Worm (Caenorhabditis elegans) whole organism, L3 larva: ENCODE results near the gene F29C4.4.

Experiments
- R02D3.7 ChIP-seq: fragments of 150-350 bp; optimal IDR thresholded peaks from 2 replicates; lab custom pipeline; 2014; ENCODE audit warnings: missing biosample characterization, missing genetic modification characterization
- aly-2 ChIP-seq: fragments of 150-350 bp; optimal IDR thresholded peaks from 2 replicates; lab custom pipeline; 2014; ENCODE audit warnings: missing biosample characterization, missing genetic modification characterization
- ceh-16 ChIP-seq: sonication (generic microtip); optimal IDR thresholded peaks from 2 replicates; lab custom pipeline; 2017; ENCODE audit warnings: missing biosample characterization, missing genetic modification characterization
- ceh-28 ChIP-seq: fragments of 150-350 bp; optimal IDR thresholded peaks from 2 replicates; lab custom pipeline; 2014; ENCODE audit warnings: missing biosample characterization, missing genetic modification reagents, missing genetic modification characterization
- ceh-82 ChIP-seq: fragments of 150-350 bp; optimal IDR thresholded peaks from 2 replicates; lab custom pipeline; 2014; ENCODE audit warnings: missing biosample characterization, missing genetic modification characterization
- egl-27 ChIP-seq: sonication (generic microtip); optimal IDR thresholded peaks from 4 replicates; lab custom pipeline; 2017; ENCODE audit warnings: missing biosample characterization, missing genetic modification reagents, missing genetic modification characterization
- egl-5 ChIP-seq: fragments of 150-350 bp; optimal IDR thresholded peaks from 2 replicates; lab custom pipeline; 2017; ENCODE audit warnings: missing biosample characterization, missing genetic modification reagents, missing genetic modification characterization, inconsistent platforms
- elt-1 ChIP-seq: fragments of 150-350 bp; optimal IDR thresholded peaks from 2 replicates; lab custom pipeline; 2014; ENCODE audit warnings: missing biosample characterization, missing genetic modification characterization
- elt-2 ChIP-seq: sonication (generic microtip); optimal IDR thresholded peaks from 2 replicates; lab custom pipeline; 2016; ENCODE audit warnings: missing genetic modification reagents, mild to moderate bottlenecking, missing genetic modification characterization, missing compliant biosample characterization
- elt-3 ChIP-seq, 3 experiments: fragments of 150-350 bp in 1 of 3; sonication (generic microtip) in 2 of 3; optimal IDR thresholded peaks; 2 replicates in 2 of 3; 4 replicates in 1 of 3; lab custom pipeline; 2014 to 2017; ENCODE audit warnings: missing biosample characterization in 3 of 3, missing genetic modification characterization in 3 of 3
- eor-1 ChIP-seq, 2 experiments: fragments of 150-350 bp; optimal IDR thresholded peaks; 2 replicates each; lab custom pipeline; 2014 to 2018; ENCODE audit warnings: missing biosample characterization in 2 of 2, missing genetic modification characterization in 2 of 2
- fkh-10 ChIP-seq: sonication (generic microtip); optimal IDR thresholded peaks from 2 replicates; lab custom pipeline; 2017; ENCODE audit warnings: missing biosample characterization, missing genetic modification reagents, missing genetic modification characterization
- fkh-2 ChIP-seq: fragments of 150-350 bp; optimal IDR thresholded peaks from 2 replicates; lab custom pipeline; 2014; ENCODE audit warnings: missing biosample characterization, missing genetic modification reagents, missing genetic modification characterization
- fos-1 ChIP-seq: fragments of 150-350 bp; optimal IDR thresholded peaks from 2 replicates; lab custom pipeline; 2014; ENCODE audit warnings: missing biosample characterization, missing genetic modification characterization
- hmg-11 ChIP-seq: sonication (generic microtip); optimal IDR thresholded peaks from 2 replicates; lab custom pipeline; 2016; ENCODE audit warnings: missing genetic modification characterization, missing compliant biosample characterization
- jun-1 ChIP-seq: fragments of 150-350 bp; optimal IDR thresholded peaks from 2 replicates; lab custom pipeline; 2014; ENCODE audit warnings: missing biosample characterization, missing genetic modification reagents, missing genetic modification characterization
- lin-15B ChIP-seq: fragments of 150-350 bp; optimal IDR thresholded peaks from 2 replicates; lab custom pipeline; 2014; ENCODE audit warnings: missing biosample characterization, missing genetic modification characterization
- lin-39 ChIP-seq: fragments of 150-350 bp; optimal IDR thresholded peaks from 2 replicates; lab custom pipeline; 2018; ENCODE audit warnings: missing biosample characterization, missing genetic modification reagents, missing genetic modification characterization
- lsy-12 ChIP-seq: sonication (generic microtip); optimal IDR thresholded peaks from 2 replicates; lab custom pipeline; 2016; ENCODE audit warnings: mild to moderate bottlenecking, missing genetic modification characterization, missing compliant biosample characterization
- mdl-1 ChIP-seq: fragments of 150-350 bp; optimal IDR thresholded peaks from 2 replicates; lab custom pipeline; 2014; ENCODE audit warnings: missing biosample characterization, missing genetic modification characterization
- mml-1 ChIP-seq: fragments of 150-350 bp; sonication (generic microtip); optimal IDR thresholded peaks from 3 replicates; lab custom pipeline; 2014; ENCODE audit warnings: missing biosample characterization, missing genetic modification characterization
- nfya-1 ChIP-seq: sonication (generic microtip); optimal IDR thresholded peaks from 2 replicates; lab custom pipeline; 2017; ENCODE audit warnings: missing genetic modification characterization, mild to moderate bottlenecking, missing compliant biosample characterization, antibody characterized with exemption, moderate library complexity; ENCODE audit not compliant: insufficient read depth
- nhr-12 ChIP-seq: fragments of 150-350 bp; optimal IDR thresholded peaks from 2 replicates; lab custom pipeline; 2014; ENCODE audit warnings: missing biosample characterization, missing genetic modification characterization
- nhr-23 ChIP-seq: fragments of 150-350 bp; optimal IDR thresholded peaks from 2 replicates; lab custom pipeline; 2014; ENCODE audit warnings: missing biosample characterization, missing genetic modification reagents, missing genetic modification characterization
- nhr-237 ChIP-seq: fragments of 150-350 bp; optimal IDR thresholded peaks from 2 replicates; lab custom pipeline; 2014; ENCODE audit warnings: missing biosample characterization, missing genetic modification characterization
- nhr-25 ChIP-seq: sonication (generic microtip); optimal IDR thresholded peaks from 2 replicates; lab custom pipeline; 2017; ENCODE audit warnings: missing biosample characterization, missing genetic modification characterization
- nhr-67 ChIP-seq: fragments of 150-350 bp; optimal IDR thresholded peaks from 2 replicates; lab custom pipeline; 2014; ENCODE audit warnings: missing biosample characterization, missing genetic modification characterization
- nhr-76 ChIP-seq: fragments of 150-350 bp; sonication (generic microtip); optimal IDR thresholded peaks from 5 replicates; lab custom pipeline; 2014; ENCODE audit warnings: missing biosample characterization, missing genetic modification characterization
- pha-4 ChIP-seq: fragments of 150-350 bp; optimal IDR thresholded peaks from 2 replicates; lab custom pipeline; 2014; ENCODE audit warnings: missing biosample characterization, missing genetic modification reagents, missing genetic modification characterization
- pqm-1 ChIP-seq: fragments of 150-350 bp; optimal IDR thresholded peaks from 2 replicates; lab custom pipeline; 2017; ENCODE audit warnings: missing biosample characterization, missing genetic modification characterization, inconsistent platforms
- sea-2 ChIP-seq: fragments of 150-350 bp; sonication (generic microtip); optimal IDR thresholded peaks from 4 replicates; lab custom pipeline; 2014; ENCODE audit warnings: missing biosample characterization, missing genetic modification reagents, missing genetic modification characterization
- skn-1 ChIP-seq: fragments of 150-350 bp; optimal IDR thresholded peaks from 2 replicates; lab custom pipeline; 2014; ENCODE audit warnings: missing biosample characterization, missing genetic modification characterization
- snpc-4 ChIP-seq: fragments of 150-350 bp; optimal IDR thresholded peaks from 2 replicates; lab custom pipeline; 2014; ENCODE audit warnings: missing biosample characterization, missing genetic modification characterization
- tbx-2 ChIP-seq: sonication (generic microtip); optimal IDR thresholded peaks from 2 replicates; lab custom pipeline; 2016; ENCODE audit warnings: mild to moderate bottlenecking, missing genetic modification characterization, missing compliant biosample characterization
- unc-62 ChIP-seq: fragments of 150-350 bp; sonication (generic microtip); optimal IDR thresholded peaks from 4 replicates; lab custom pipeline; 2014; ENCODE audit warnings: missing biosample characterization, missing genetic modification reagents, missing genetic modification characterization
- zag-1 ChIP-seq: fragments of 150-350 bp; optimal IDR thresholded peaks from 2 replicates; lab custom pipeline; 2014; ENCODE audit warnings: missing biosample characterization, missing genetic modification characterization
- ztf-11 ChIP-seq: fragments of 150-350 bp; optimal IDR thresholded peaks from 2 replicates; lab custom pipeline; 2014; ENCODE audit warnings: missing biosample characterization, missing genetic modification characterization

F29C4.4 gene

DNA sequence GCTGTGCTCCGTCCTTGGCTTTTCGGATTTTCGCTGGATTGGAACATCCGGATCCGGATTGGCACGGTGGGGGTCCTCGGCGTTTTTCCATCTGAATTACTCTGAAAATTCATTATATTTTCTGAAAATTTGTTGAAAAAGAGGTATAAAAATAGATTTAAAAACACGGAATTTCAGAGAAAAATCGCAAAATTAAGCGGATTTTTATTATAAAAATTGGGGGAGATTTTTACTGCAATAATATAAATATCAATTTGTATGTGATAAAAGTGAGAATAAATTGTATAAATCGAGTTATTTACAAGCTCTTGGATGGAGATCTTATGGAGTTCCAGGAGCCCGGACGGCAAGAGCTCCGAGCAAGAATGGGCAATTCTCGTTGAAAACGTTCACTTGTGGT is 10.1 kb downstream of the F29C4.4 start, which contains the start of gene tut-1:
TSS of gene tut-1 (minus strand) at position 101 of the 400 bp plus-strand sequence.
- no peak for TF ChIP-seq lin-39 (tag; lab: Kevin White, UChicago)
- TF ChIP-seq ceh-82 = no peak
- TF ChIP-seq elt-1 (tag; lab: Kevin White, UChicago) = no peak
- TF ChIP-seq hmg-11 = no peak
- TF ChIP-seq, all 47 proteins: peak for 0

- TF ChIP-seq mdl-1 = no peak
- TF ChIP-seq pqm-1 (tag; lab: Kevin White, UChicago) = peak; percentile 17
- peak; percentile 61 for TF ChIP-seq egl-5
- TF ChIP-seq nfya-1 (tag; lab: Kevin White, UChicago) = peak; percentile 77
- peak; percentile 19 for TF ChIP-seq nhr-23 (tag; lab: Kevin White, UChicago)
- TF ChIP-seq nhr-12 = no peak
- TF ChIP-seq eor-1 (tag; optimal IDR thresholded peaks at IDR 0.05; lab: Kevin White, UChicago) = no peak
- no peak for TF ChIP-seq sea-2 (GFP tag; lab: Kevin White, UChicago)
- TF ChIP-seq jun-1 (tag; lab: Kevin White, UChicago) = no peak
- peak; percentile 1 for TF ChIP-seq fkh-10 (GFP tag; lab: Kevin White, UChicago)
- TF ChIP-seq egl-27 = no peak
- no peak for TF ChIP-seq fkh-2 (tag; lab: Kevin White, UChicago)
- no peak for TF ChIP-seq fos-1 (tag; lab: Kevin White, UChicago)
- TF ChIP-seq lin-39 (tag; lab: Kevin White, UChicago) = peak; percentile 27
- TF ChIP-seq zag-1 = no peak
- TF ChIP-seq R02D3.7 (tag; lab: Kevin White, UChicago) = peak; percentile 4
- peak; percentile 53 for TF ChIP-seq hmg-11
- peak; percentile 60 for TF ChIP-seq pha-4
- TF ChIP-seq ztf-11 (tag; lab: Kevin White, UChicago) = no peak
- TF ChIP-seq lin-15B (tag; lab: Kevin White, UChicago) = peak; percentile 60
- TF ChIP-seq ceh-16 = no peak
- TF ChIP-seq nhr-76 (tag; lab: Kevin White, UChicago) = no peak
- TF ChIP-seq elt-3 (tag; optimal IDR thresholded peaks at IDR 0.05; lab: Kevin White, UChicago) = no peak
- no peak for TF ChIP-seq tbx-2
- peak; percentile 63 for TF ChIP-seq ceh-28
- peak; percentile 64 for TF ChIP-seq snpc-4 (tag; lab: Kevin White, UChicago)
- no peak for TF ChIP-seq aly-2 (tag; lab: Kevin White, UChicago)
- TF ChIP-seq elt-2 = peak; percentile 38
- peak; percentile 28 for TF ChIP-seq nhr-25
- no peak for TF ChIP-seq lsy-12 (tag; lab: Kevin White, UChicago)
- TF ChIP-seq nhr-237 (tag; lab: Kevin White, UChicago) = no peak
- no peak for TF ChIP-seq mml-1
- no peak for TF ChIP-seq nhr-67 (tag; lab: Kevin White, UChicago)
- TF ChIP-seq, all 47 proteins: peak for 14
Measured at ce11 chrIV:125881-126781, 14.7 kb downstream of the F29C4.4 start, which contains the start of the genes grld-1 and cox-6C. Gene grld-1, minus strand, starts transcription at chrIV:125931. Gene cox-6C, plus strand, starts transcription at chrIV:126731.

- TF ChIP-seq nhr-25 = no peak
- TF ChIP-seq fkh-10 (GFP tag; lab: Kevin White, UChicago) = no peak
- TF ChIP-seq unc-62 (GFP tag; lab: Kevin White, UChicago) = no peak
- no peak for TF ChIP-seq nhr-67 (tag; lab: Kevin White, UChicago)
- no peak for TF ChIP-seq skn-1 (tag; lab: Kevin White, UChicago)
- no peak for TF ChIP-seq pqm-1 (tag; lab: Kevin White, UChicago)
- no peak for TF ChIP-seq nhr-12
- TF ChIP-seq mml-1 = no peak
- no peak for TF ChIP-seq ceh-16
- no peak for TF ChIP-seq elt-1 (tag; lab: Kevin White, UChicago)
- no peak for TF ChIP-seq R02D3.7 (tag; lab: Kevin White, UChicago)
Measured at ce11 chrIV:128525-128924, 17.0 kb downstream of the F29C4.4 start.
